Fruit fly (Drosophila melanogaster) whole organism, wandering third instar larva: Measurements from ENCODE around the gene Ilp7.
A peak's percentile ranks its signal among the peaks of the same experiment; 100 is the strongest.

Experiments
- Abd-B ChIP-seq: fragments of >200 bp; optimal IDR thresholded peaks from 2 replicates; lab custom pipeline; 2017; ENCODE audit warnings: missing biosample characterization, missing genetic modification characterization
- CG32264 ChIP-seq: fragments of 200-800 bp; sonication (Bioruptor generic); optimal IDR thresholded peaks from 2 replicates; lab custom pipeline; 2016; ENCODE audit warnings: missing biosample characterization, missing genetic modification characterization
- CG9705 ChIP-seq: fragments of 200-800 bp; sonication (Bioruptor generic); optimal IDR thresholded peaks from 2 replicates; lab custom pipeline; 2018; ENCODE audit warnings: missing biosample characterization, mild to moderate bottlenecking, missing genetic modification characterization
- CrebA ChIP-seq: fragments of 200-800 bp; sonication (Bioruptor generic); optimal IDR thresholded peaks from 2 replicates; lab custom pipeline; 2016; ENCODE audit warnings: missing biosample characterization, mild to moderate bottlenecking, missing genetic modification characterization, borderline replicate concordance
- Dfd ChIP-seq: fragments of >200 bp; optimal IDR thresholded peaks from 2 replicates; lab custom pipeline; 2017; ENCODE audit warnings: missing biosample characterization, missing genetic modification characterization
- Dif ChIP-seq: fragments of 200-275, 200-300 bp; sonication (Bioruptor generic); optimal IDR thresholded peaks from 2 replicates; lab custom pipeline; 2018; ENCODE audit warnings: missing biosample characterization, missing genetic modification characterization; ENCODE audit not compliant: partially characterized antibody
- GATAd ChIP-seq: sonication (Bioruptor generic); optimal IDR thresholded peaks from 2 replicates; lab custom pipeline; 2016; ENCODE audit warnings: missing biosample characterization, missing genetic modification characterization
- HLH106 ChIP-seq: fragments of 200-800 bp; optimal IDR thresholded peaks from 3 replicates; lab custom pipeline; 2019; ENCODE audit warnings: missing biosample characterization, mild to moderate bottlenecking, missing genetic modification characterization, moderate library complexity
- Hnf4 ChIP-seq: fragments of 200-800 bp; sonication (Bioruptor generic); optimal IDR thresholded peaks from 2 replicates; lab custom pipeline; 2016; ENCODE audit warnings: missing biosample characterization, mild to moderate bottlenecking, missing genetic modification characterization
- Hr78 ChIP-seq: fragments of >200 bp; optimal IDR thresholded peaks from 2 replicates; lab custom pipeline; 2017; ENCODE audit warnings: missing biosample characterization, missing genetic modification characterization
- Hr83 ChIP-seq: fragments of 200-300 bp; sonication (Bioruptor generic); optimal IDR thresholded peaks from 2 replicates; lab custom pipeline; 2016; ENCODE audit warnings: missing biosample characterization, mild to moderate bottlenecking, missing genetic modification characterization, moderate library complexity; ENCODE audit not compliant: poor library complexity, severe bottlenecking
- Jra ChIP-seq: sonication (Bioruptor generic); optimal IDR thresholded peaks from 2 replicates; lab custom pipeline; 2016; ENCODE audit warnings: missing biosample characterization, missing genetic modification characterization
- Mio ChIP-seq: sonication (Bioruptor generic); optimal IDR thresholded peaks from 2 replicates; lab custom pipeline; 2016; ENCODE audit warnings: missing biosample characterization, missing genetic modification characterization
- Myc ChIP-seq: fragments of >200 bp; optimal IDR thresholded peaks from 2 replicates; lab custom pipeline; 2017
- N ChIP-seq: fragments of >200 bp; optimal IDR thresholded peaks from 2 replicates; lab custom pipeline; 2018; ENCODE audit warnings: missing biosample characterization, missing external identifiers, missing genetic modification characterization
- OdsH ChIP-seq: fragments of 200-800 bp; sonication (Bioruptor generic); optimal IDR thresholded peaks from 2 replicates; lab custom pipeline; 2016; ENCODE audit warnings: missing biosample characterization, mild to moderate bottlenecking, missing genetic modification characterization
- Rel ChIP-seq, 2 experiments: fragments of 200-800 bp; sonication (Bioruptor generic) in 1 of 2; optimal IDR thresholded peaks; 2 replicates in 1 of 2; 3 replicates in 1 of 2; lab custom pipeline; 2016 to 2019; ENCODE audit warnings: mild to moderate bottlenecking in 2 of 2, missing biosample characterization in 2 of 2, missing genetic modification characterization in 2 of 2, moderate library complexity in 1 of 2
- Sp1 ChIP-seq: fragments of 200-800 bp; sonication (Bioruptor generic); optimal IDR thresholded peaks from 3 replicates; lab custom pipeline; 2019; ENCODE audit warnings: missing biosample characterization, mild to moderate bottlenecking, missing genetic modification characterization, moderate library complexity
- Vsx2 ChIP-seq: fragments of 200-300, 225-300 bp; sonication (Bioruptor generic); optimal IDR thresholded peaks from 2 replicates; lab custom pipeline; 2018; ENCODE audit warnings: missing biosample characterization, missing genetic modification characterization; ENCODE audit not compliant: partially characterized antibody
- br ChIP-seq: fragments of 200-800 bp; sonication (Bioruptor generic); optimal IDR thresholded peaks from 2 replicates; lab custom pipeline; 2016; ENCODE audit warnings: missing biosample characterization, missing genetic modification characterization
- brk ChIP-seq: fragments of 200-800 bp; sonication (Bioruptor generic); optimal IDR thresholded peaks from 2 replicates; lab custom pipeline; 2016; ENCODE audit warnings: missing biosample characterization, mild to moderate bottlenecking, missing genetic modification characterization
- dl ChIP-seq, 2 experiments: fragments of 175-275, 200-275 bp in 1 of 2; fragments of 200-275 bp in 1 of 2; sonication (Bioruptor generic); optimal IDR thresholded peaks; lab custom pipeline; 2018; ENCODE audit warnings: mild to moderate bottlenecking in 2 of 2, missing biosample characterization in 2 of 2, missing genetic modification characterization in 2 of 2, moderate library complexity in 2 of 2; ENCODE audit not compliant: partially characterized antibody in 2 of 2, insufficient read depth in 1 of 2
- dmrt93B ChIP-seq: fragments of 200-800 bp; sonication (Bioruptor generic); optimal IDR thresholded peaks from 2 replicates; lab custom pipeline; 2018; ENCODE audit warnings: missing biosample characterization, mild to moderate bottlenecking, missing genetic modification characterization
- dsf ChIP-seq: sonication (Bioruptor generic); optimal IDR thresholded peaks from 2 replicates; lab custom pipeline; 2016; ENCODE audit warnings: missing biosample characterization, missing genetic modification characterization, borderline replicate concordance
- ey ChIP-seq: fragments of 200-800 bp; sonication (Bioruptor generic); optimal IDR thresholded peaks from 2 replicates; lab custom pipeline; 2016; ENCODE audit warnings: missing biosample characterization, missing genetic modification characterization
- foxo ChIP-seq, 2 experiments: fragments of 200-800 bp; sonication (Bioruptor generic); optimal IDR thresholded peaks; 2 replicates in 1 of 2; 3 replicates in 1 of 2; lab custom pipeline; 2016 to 2017; ENCODE audit warnings: missing biosample characterization in 2 of 2, missing genetic modification characterization in 2 of 2
- fru ChIP-seq: fragments of 200-800 bp; sonication (Bioruptor generic); optimal IDR thresholded peaks from 3 replicates; lab custom pipeline; 2016; ENCODE audit warnings: missing biosample characterization, mild to moderate bottlenecking, missing genetic modification characterization
- h ChIP-seq: fragments of 200-800 bp; sonication (Bioruptor generic); optimal IDR thresholded peaks from 3 replicates; lab custom pipeline; 2016; ENCODE audit warnings: missing biosample characterization, mild to moderate bottlenecking, missing genetic modification characterization
- jim ChIP-seq: fragments of 175-275, 200-325 bp; sonication (Bioruptor generic); optimal IDR thresholded peaks from 2 replicates; lab custom pipeline; 2016; ENCODE audit warnings: missing biosample characterization, mild to moderate bottlenecking, missing genetic modification characterization
- lola ChIP-seq: fragments of >200 bp; optimal IDR thresholded peaks from 2 replicates; lab custom pipeline; 2017; ENCODE audit warnings: missing biosample characterization, missing genetic modification characterization
- pan ChIP-seq: fragments of >200 bp; optimal IDR thresholded peaks from 2 replicates; lab custom pipeline; 2017
- psq ChIP-seq: fragments of 200-800 bp; sonication (Bioruptor generic); optimal IDR thresholded peaks from 3 replicates; lab custom pipeline; 2017; ENCODE audit warnings: missing biosample characterization, mild to moderate bottlenecking, missing genetic modification characterization, moderate library complexity
- rgr ChIP-seq: fragments of 200-800 bp; sonication (Bioruptor generic); optimal IDR thresholded peaks from 3 replicates; lab custom pipeline; 2016; ENCODE audit warnings: missing biosample characterization, mild to moderate bottlenecking, missing genetic modification characterization
- sage ChIP-seq: fragments of 200-800 bp; sonication (Bioruptor generic); optimal IDR thresholded peaks from 2 replicates; lab custom pipeline; 2016; ENCODE audit warnings: missing biosample characterization, mild to moderate bottlenecking, missing genetic modification characterization
- sv ChIP-seq: fragments of 200-800 bp; sonication (Bioruptor generic); optimal IDR thresholded peaks from 3 replicates; lab custom pipeline; 2016; ENCODE audit warnings: missing biosample characterization, missing genetic modification characterization
- tai ChIP-seq: sonication (Bioruptor generic); optimal IDR thresholded peaks from 2 replicates; lab custom pipeline; 2016; ENCODE audit warnings: missing biosample characterization, missing genetic modification characterization
- usp ChIP-seq: fragments of >200 bp; optimal IDR thresholded peaks from 2 replicates; lab custom pipeline; 2017; ENCODE audit warnings: missing biosample characterization, missing genetic modification characterization
- woc ChIP-seq: sonication (Bioruptor generic); optimal IDR thresholded peaks from 2 replicates; lab custom pipeline; 2016; ENCODE audit warnings: missing biosample characterization, mild to moderate bottlenecking, missing genetic modification characterization

Gene Ilp7

dm6 chrX:3676469-3677155, 9.2 kb downstream of the Ilp7 start:
- no peak for TF ChIP-seq Rel (GFP tag; optimal IDR thresholded peaks at IDR 0.05; lab: Kevin White, UChicago)
- TF ChIP-seq Rel (tag; optimal IDR thresholded peaks at IDR 0.05; lab: Kevin White, UChicago) = peak; percentile 14
- peak; percentile 34 for TF ChIP-seq sage (GFP tag; lab: Kevin White, UChicago)
- no peak for TF ChIP-seq Abd-B
- no peak for TF ChIP-seq Hnf4 (GFP tag; lab: Kevin White, UChicago)
- TF ChIP-seq foxo (GFP tag; optimal IDR thresholded peaks at IDR 0.05; lab: Kevin White, UChicago) = no peak
- peak; percentile 74 for TF ChIP-seq Dif (GFP tag; lab: Kevin White, UChicago)
- peak; percentile 25 for TF ChIP-seq Sp1 (GFP tag; lab: Kevin White, UChicago)
- TF ChIP-seq brk (GFP tag; lab: Kevin White, UChicago) = no peak
- TF ChIP-seq Vsx2 (GFP tag; lab: Kevin White, UChicago) = peak; percentile 26
- no peak for TF ChIP-seq CG9705 (GFP tag; lab: Kevin White, UChicago)
- no peak for TF ChIP-seq sv (GFP tag; lab: Kevin White, UChicago)
- TF ChIP-seq CrebA = peak; percentile 86
- TF ChIP-seq rgr (GFP tag; lab: Kevin White, UChicago) = no peak
- TF ChIP-seq psq (GFP tag; lab: Kevin White, UChicago) = peak; percentile 89
- TF ChIP-seq dl (GFP tag; optimal IDR thresholded peaks at IDR 0.05; lab: Kevin White, UChicago; ENCODE audit: insufficient read depth in 1 of 2, partially characterized antibody in 2 of 2) = peak in 1 of 2 experiments; percentile 81
- no peak for TF ChIP-seq Myc (lab: Kevin White, UChicago)
- TF ChIP-seq fru (GFP tag; lab: Kevin White, UChicago) = no peak

- TF ChIP-seq dl (GFP tag; optimal IDR thresholded peaks at IDR 0.05; lab: Kevin White, UChicago; ENCODE audit: insufficient read depth in 1 of 2, partially characterized antibody in 2 of 2) = peak; percentile 51 to 79
- TF ChIP-seq Vsx2 (GFP tag; lab: Kevin White, UChicago) = no peak
- TF ChIP-seq OdsH (GFP tag; lab: Kevin White, UChicago) = no peak
- TF ChIP-seq br (GFP tag; lab: Kevin White, UChicago) = no peak
- TF ChIP-seq CrebA = peak; percentile 80
- no peak for TF ChIP-seq jim (GFP tag; lab: Kevin White, UChicago)
- no peak for TF ChIP-seq Myc (lab: Kevin White, UChicago)
- no peak for TF ChIP-seq Hnf4 (GFP tag; lab: Kevin White, UChicago)
- no peak for TF ChIP-seq lola
- TF ChIP-seq Hr78 (GFP tag; lab: Kevin White, UChicago) = no peak
- no peak for TF ChIP-seq dmrt93B (GFP tag; lab: Kevin White, UChicago)
- TF ChIP-seq sv (GFP tag; lab: Kevin White, UChicago) = no peak
- peak; percentile 67 for TF ChIP-seq Hr83
- no peak for TF ChIP-seq sage (GFP tag; lab: Kevin White, UChicago)
- TF ChIP-seq Dif (GFP tag; lab: Kevin White, UChicago) = peak; percentile 68
- no peak for TF ChIP-seq woc
- TF ChIP-seq CG32264 (GFP tag; lab: Kevin White, UChicago) = peak; percentile 17
- peak; percentile 30 for TF ChIP-seq Mio (GFP tag; lab: Kevin White, UChicago)
- no peak for TF ChIP-seq psq (GFP tag; lab: Kevin White, UChicago)
- peak; percentile 55 for TF ChIP-seq GATAd (GFP tag; lab: Kevin White, UChicago)
- peak; percentile 61 for TF ChIP-seq h (GFP tag; lab: Kevin White, UChicago)
- TF ChIP-seq Abd-B = no peak
- TF ChIP-seq foxo (GFP tag; optimal IDR thresholded peaks at IDR 0.05; lab: Kevin White, UChicago) = no peak
- peak; percentile 13 for TF ChIP-seq N
- no peak for TF ChIP-seq Rel (GFP tag; optimal IDR thresholded peaks at IDR 0.05; lab: Kevin White, UChicago)
- TF ChIP-seq Rel (tag; optimal IDR thresholded peaks at IDR 0.05; lab: Kevin White, UChicago) = peak; percentile 62
- TF ChIP-seq brk (GFP tag; lab: Kevin White, UChicago) = no peak
- no peak for TF ChIP-seq usp (GFP tag; lab: Kevin White, UChicago)
- TF ChIP-seq ey = no peak
- TF ChIP-seq Dfd (GFP tag; lab: Kevin White, UChicago) = no peak
- no peak for TF ChIP-seq rgr (GFP tag; lab: Kevin White, UChicago)
- no peak for TF ChIP-seq dsf (GFP tag; lab: Kevin White, UChicago)
- no peak for TF ChIP-seq tai (GFP tag; lab: Kevin White, UChicago)
- no peak for TF ChIP-seq Sp1 (GFP tag; lab: Kevin White, UChicago)
- TF ChIP-seq fru (GFP tag; lab: Kevin White, UChicago) = no peak
- no peak for TF ChIP-seq HLH106 (tag; lab: Kevin White, UChicago)
- no peak for TF ChIP-seq pan (lab: Kevin White, UChicago)
- TF ChIP-seq CG9705 (GFP tag; lab: Kevin White, UChicago) = no peak
- TF ChIP-seq Jra (GFP tag; lab: Kevin White, UChicago) = peak; percentile 25
Measured at dm6 chrX:3677156-3677846, 9.9 kb downstream of the Ilp7 start.
